Worm (Caenorhabditis elegans) whole organism, L4 larva: ENCODE measurements around the gene kqt-1.

Experiments used
- D1046.2 ChIP-seq: fragments of 200-800 bp; sonication (Bioruptor generic); IDR thresholded peaks from 2 replicates; pipeline ENCODE4 v1.3.6; 2022; ENCODE audit warnings: missing genetic modification characterization, missing compliant biosample characterization
- F10B5.3 ChIP-seq: sonication (generic microtip); optimal IDR thresholded peaks from 2 replicates; lab custom pipeline; 2016; ENCODE audit warnings: mild to moderate bottlenecking, missing genetic modification characterization, missing compliant biosample characterization
- F37D6.2 ChIP-seq: sonication (generic microtip); optimal IDR thresholded peaks from 2 replicates; lab custom pipeline; 2016; ENCODE audit warnings: mild to moderate bottlenecking, missing genetic modification characterization, missing compliant biosample characterization
- F49E8.2 ChIP-seq: sonication (generic microtip); optimal IDR thresholded peaks from 2 replicates; lab custom pipeline; 2016; ENCODE audit warnings: missing compliant biosample characterization, mild to moderate bottlenecking, missing genetic modification characterization, borderline replicate concordance
- T20F7.1 ChIP-seq: fragments of 200-800 bp; sonication (Bioruptor generic); optimal IDR thresholded peaks from 2 replicates; lab custom pipeline; 2018; ENCODE audit warnings: mild to moderate bottlenecking, missing genetic modification characterization, missing compliant biosample characterization
- T26A8.4 ChIP-seq: fragments of 200-800 bp; sonication (Bioruptor generic); IDR thresholded peaks from 2 replicates; pipeline ENCODE4 v1.3.6; 2022; ENCODE audit warnings: missing genetic modification characterization, missing compliant biosample characterization
- Y105C5A.15 ChIP-seq: fragments of 200-800 bp; sonication (Bioruptor generic); IDR thresholded peaks from 2 replicates; pipeline ENCODE4 v1.3.6; 2022; ENCODE audit warnings: missing genetic modification characterization, missing compliant biosample characterization
- Y48G9A.11 ChIP-seq: fragments of 200-800 bp; sonication (Bioruptor generic); IDR thresholded peaks from 2 replicates; pipeline ENCODE4 v1.3.6; 2022; ENCODE audit warnings: missing genetic modification reagents, missing genetic modification characterization, missing compliant biosample characterization
- ZK337.2 ChIP-seq: fragments of 200-800 bp; sonication (Bioruptor generic); IDR thresholded peaks from 2 replicates; pipeline ENCODE4 v1.3.6; 2022; ENCODE audit warnings: missing genetic modification reagents, missing genetic modification characterization, missing compliant biosample characterization
- ZK546.5 ChIP-seq, 2 experiments: sonication (generic microtip); optimal IDR thresholded peaks; 2 replicates each; lab custom pipeline; 2017; ENCODE audit warnings: missing biosample characterization in 2 of 2, missing genetic modification characterization in 2 of 2
- aha-1 ChIP-seq: fragments of 150-350 bp; peaks from one replicate; lab custom pipeline; 2014; ENCODE audit warnings: missing biosample characterization, missing genetic modification characterization
- ama-1 ChIP-seq: fragments of 150-350 bp; optimal IDR thresholded peaks from 2 replicates; lab custom pipeline; 2014; ENCODE audit warnings: inconsistent platforms, mixed read lengths
- arid-1 ChIP-seq: fragments of 200-800 bp; sonication (Bioruptor generic); conservative IDR thresholded peaks from 2 replicates; pipeline ENCODE4 v1.3.6; 2022; ENCODE audit warnings: missing genetic modification reagents, missing genetic modification characterization, missing compliant biosample characterization
- ceh-20 ChIP-seq: fragments of 200-800 bp; sonication (Bioruptor generic); IDR thresholded peaks from 2 replicates; pipeline ENCODE4 v1.3.6; 2022; ENCODE audit warnings: missing genetic modification reagents, missing genetic modification characterization, missing compliant biosample characterization
- ceh-28 ChIP-seq: fragments of 150-350 bp; optimal IDR thresholded peaks from 2 replicates; lab custom pipeline; 2014; ENCODE audit warnings: missing biosample characterization, missing genetic modification reagents, missing genetic modification characterization
- ceh-44 ChIP-seq: fragments of 200-800 bp; sonication (Bioruptor generic); IDR thresholded peaks from 2 replicates; pipeline ENCODE4 v1.3.6; 2022; ENCODE audit warnings: missing genetic modification reagents, missing genetic modification characterization, missing compliant biosample characterization
- daf-8 ChIP-seq: fragments of 200-800 bp; sonication (Bioruptor generic); IDR thresholded peaks from 2 replicates; pipeline ENCODE4 v1.3.6; 2022; ENCODE audit warnings: missing genetic modification characterization, missing compliant biosample characterization
- dmd-8 ChIP-seq: fragments of 200-800 bp; sonication (Bioruptor generic); IDR thresholded peaks from 2 replicates; pipeline ENCODE4 v1.3.6; 2022; ENCODE audit warnings: missing genetic modification characterization, missing compliant biosample characterization
- duxl-1 ChIP-seq: sonication (generic microtip); optimal IDR thresholded peaks from 2 replicates; lab custom pipeline; 2016; ENCODE audit warnings: mild to moderate bottlenecking, missing genetic modification characterization, moderate library complexity, missing compliant biosample characterization; ENCODE audit not compliant: poor library complexity
- dve-1 ChIP-seq: sonication (generic microtip); optimal IDR thresholded peaks from 2 replicates; lab custom pipeline; 2017; ENCODE audit warnings: antibody characterized with exemption, mild to moderate bottlenecking, missing genetic modification characterization, missing compliant biosample characterization; ENCODE audit not compliant: insufficient read depth
- egl-43 ChIP-seq: fragments of 200-800 bp; sonication (Bioruptor generic); IDR thresholded peaks from 2 replicates; pipeline ENCODE4 v1.3.6; 2022; ENCODE audit warnings: missing genetic modification reagents, missing genetic modification characterization, missing compliant biosample characterization
- fkh-10 ChIP-seq: fragments of 150-350 bp; optimal IDR thresholded peaks from 2 replicates; lab custom pipeline; 2014; ENCODE audit warnings: missing biosample characterization, missing genetic modification reagents, missing genetic modification characterization
- gei-8 ChIP-seq: fragments of 200-800 bp; sonication (Bioruptor generic); optimal IDR thresholded peaks from 2 replicates; lab custom pipeline; 2018; ENCODE audit warnings: mild to moderate bottlenecking, missing genetic modification characterization, missing compliant biosample characterization
- hmg-1.1 ChIP-seq: fragments of 200-800 bp; sonication (Bioruptor generic); IDR thresholded peaks from 2 replicates; pipeline ENCODE4 v1.3.6; 2022; ENCODE audit warnings: missing genetic modification reagents, missing genetic modification characterization, missing compliant biosample characterization
- jun-1 ChIP-seq: fragments of 150-350 bp; optimal IDR thresholded peaks from 2 replicates; lab custom pipeline; 2014; ENCODE audit warnings: missing biosample characterization, missing genetic modification reagents, missing genetic modification characterization
- lim-7 ChIP-seq: fragments of 200-800 bp; sonication (Bioruptor generic); IDR thresholded peaks from 2 replicates; pipeline ENCODE4 v1.3.6; 2022; ENCODE audit warnings: missing genetic modification characterization, missing compliant biosample characterization
- lin-29 ChIP-seq: fragments of 200-800 bp; sonication (Bioruptor generic); IDR thresholded peaks from 2 replicates; pipeline ENCODE4 v1.3.6; 2022; ENCODE audit warnings: missing genetic modification reagents, missing genetic modification characterization, missing compliant biosample characterization
- lir-3 ChIP-seq: sonication (generic microtip); optimal IDR thresholded peaks from 2 replicates; lab custom pipeline; 2016; ENCODE audit warnings: mild to moderate bottlenecking, missing genetic modification characterization, missing compliant biosample characterization
- mdl-1 ChIP-seq, 2 experiments: fragments of 150-350 bp in 1 of 2; sonication (generic microtip) in 1 of 2; optimal IDR thresholded peaks; 2 replicates each; lab custom pipeline; 2014 to 2017; ENCODE audit warnings: missing biosample characterization in 2 of 2, missing genetic modification characterization in 2 of 2
- mdt-29 ChIP-seq: fragments of 200-800 bp; sonication (Bioruptor generic); IDR thresholded peaks from 2 replicates; pipeline ENCODE4 v1.3.6; 2022; ENCODE audit warnings: missing genetic modification reagents, missing genetic modification characterization, missing compliant biosample characterization
- mep-1 ChIP-seq: fragments of 150-350 bp; sonication (generic microtip); optimal IDR thresholded peaks from 3 replicates; lab custom pipeline; 2014; ENCODE audit warnings: missing biosample characterization, missing genetic modification characterization
- nhr-10 ChIP-seq: fragments of 150-350 bp; optimal IDR thresholded peaks from 2 replicates; lab custom pipeline; 2014; ENCODE audit warnings: missing biosample characterization, missing genetic modification characterization
- nhr-102 ChIP-seq: sonication (generic microtip); optimal IDR thresholded peaks from 2 replicates; lab custom pipeline; 2016; ENCODE audit warnings: mild to moderate bottlenecking, missing genetic modification characterization, moderate library complexity, missing compliant biosample characterization
- nhr-111 ChIP-seq: fragments of 200-800 bp; sonication (Bioruptor generic); optimal IDR thresholded peaks from 2 replicates; lab custom pipeline; 2018; ENCODE audit warnings: mild to moderate bottlenecking, missing genetic modification characterization, missing compliant biosample characterization
- nhr-25 ChIP-seq: sonication (generic microtip); optimal IDR thresholded peaks from 2 replicates; lab custom pipeline; 2017; ENCODE audit warnings: missing genetic modification characterization, mild to moderate bottlenecking, missing compliant biosample characterization, antibody characterized with exemption, moderate library complexity, borderline replicate concordance; ENCODE audit not compliant: insufficient read depth
- nhr-41 ChIP-seq: fragments of 200-800 bp; sonication (Bioruptor generic); IDR thresholded peaks from 2 replicates; pipeline ENCODE4 v1.3.6; 2022; ENCODE audit warnings: missing genetic modification reagents, missing genetic modification characterization, missing compliant biosample characterization
- nhr-6 ChIP-seq: fragments of 150-350 bp; optimal IDR thresholded peaks from 2 replicates; lab custom pipeline; 2014; ENCODE audit warnings: missing biosample characterization, missing genetic modification characterization
- pha-4 ChIP-seq, 2 experiments: fragments of 150-350 bp in 1 of 2; fragments of 200-800 bp in 1 of 2; sonication (Bioruptor generic) in 1 of 2; IDR thresholded peaks in 1 of 2; optimal IDR thresholded peaks in 1 of 2; 2 replicates each; pipeline versions ENCODE4 v1.3.6 to Lab custom; 2014 to 2022; ENCODE audit warnings: missing genetic modification characterization in 2 of 2, missing genetic modification reagents in 2 of 2, missing biosample characterization in 1 of 2, missing compliant biosample characterization in 1 of 2
- pqm-1 ChIP-seq: sonication (generic microtip); optimal IDR thresholded peaks from 2 replicates; lab custom pipeline; 2017; ENCODE audit warnings: missing biosample characterization, missing genetic modification characterization
- saeg-2 ChIP-seq: fragments of 200-800 bp; sonication (Bioruptor generic); IDR thresholded peaks from 2 replicates; pipeline ENCODE4 v1.3.6; 2022; ENCODE audit warnings: missing genetic modification reagents, missing genetic modification characterization, missing compliant biosample characterization
- sdz-12 ChIP-seq: fragments of 200-800 bp; sonication (Bioruptor generic); optimal IDR thresholded peaks from 2 replicates; lab custom pipeline; 2018; ENCODE audit warnings: mild to moderate bottlenecking, missing genetic modification characterization, missing compliant biosample characterization
- spr-1 ChIP-seq: sonication (generic microtip); optimal IDR thresholded peaks from 2 replicates; lab custom pipeline; 2016; ENCODE audit warnings: mild to moderate bottlenecking, missing genetic modification characterization, missing compliant biosample characterization
- unc-130 ChIP-seq: sonication (generic microtip); optimal IDR thresholded peaks from 2 replicates; lab custom pipeline; 2016; ENCODE audit warnings: missing genetic modification reagents, missing genetic modification characterization, missing compliant biosample characterization
- unc-39 ChIP-seq: sonication (generic microtip); optimal IDR thresholded peaks from 2 replicates; lab custom pipeline; 2017; ENCODE audit warnings: missing biosample characterization, missing genetic modification characterization
- zfp-3 ChIP-seq: fragments of 200-800 bp; sonication (Bioruptor generic); conservative IDR thresholded peaks from 2 replicates; pipeline ENCODE4 v1.3.6; 2022; ENCODE audit warnings: missing genetic modification reagents, missing genetic modification characterization, missing compliant biosample characterization
- zip-11 ChIP-seq: fragments of 200-800 bp; sonication (Bioruptor generic); IDR thresholded peaks from 2 replicates; pipeline ENCODE4 v1.3.6; 2022; ENCODE audit warnings: missing genetic modification characterization, missing compliant biosample characterization
- zip-2 ChIP-seq: fragments of 150-350 bp; optimal IDR thresholded peaks from 2 replicates; lab custom pipeline; 2014; ENCODE audit warnings: missing biosample characterization, missing genetic modification characterization
- ztf-11 ChIP-seq: fragments of 150-350 bp; optimal IDR thresholded peaks from 2 replicates; lab custom pipeline; 2014; ENCODE audit warnings: missing biosample characterization, missing genetic modification characterization
- ztf-7 ChIP-seq: fragments of 150-350 bp; optimal IDR thresholded peaks from 2 replicates; lab custom pipeline; 2014; ENCODE audit warnings: missing biosample characterization, missing genetic modification characterization

Gene kqt-1

ce11 chrX:6593178-6593786, 25.5 kb upstream of the kqt-1 start (continued):
- TF ChIP-seq arid-1 = peak; percentile 96
- 0 out of 2 replicates have a peak, but pooled peaks have one; percentile 45 for TF ChIP-seq ZK337.2 (GFP tag; lab: Robert Waterston, UW)
- no peak for TF ChIP-seq zip-2 (tag; lab: Kevin White, UChicago)
- peak; percentile 83 for TF ChIP-seq mep-1
- no peak for TF ChIP-seq lin-29 (GFP tag; lab: Robert Waterston, UW)
- TF ChIP-seq F37D6.2 = peak; percentile 35
- TF ChIP-seq zip-11 (GFP tag; lab: Robert Waterston, UW) = 0 out of 2 replicates have a peak, but pooled peaks have one; percentile 52
- TF ChIP-seq Y48G9A.11 (GFP tag; lab: Robert Waterston, UW) = no peak; the same call in 1 of the 2 replicates
- TF ChIP-seq nhr-25 (tag; lab: Kevin White, UChicago) = no peak
- peak in 1 of 2 experiments; percentile 48 for TF ChIP-seq mdl-1 (tag; optimal IDR thresholded peaks at IDR 0.05; lab: Kevin White, UChicago)
- TF ChIP-seq egl-43 = no peak; the same call in 1 of the 2 replicates
- no peak for TF ChIP-seq duxl-1 (tag; lab: Kevin White, UChicago)
- TF ChIP-seq ceh-44 (GFP tag; lab: Robert Waterston, UW) = 0 out of 2 replicates have a peak, but pooled peaks have one; percentile 55
- 0 out of 2 replicates have a peak, but pooled peaks have one; percentile 53 for TF ChIP-seq zfp-3 (GFP tag; lab: Robert Waterston, UW)
- TF ChIP-seq ama-1 (lab: Kevin White, UChicago) = no peak
- TF ChIP-seq nhr-111 = no peak
- TF ChIP-seq mdt-29 (GFP tag; lab: Robert Waterston, UW) = no peak
- TF ChIP-seq F10B5.3 (tag; lab: Kevin White, UChicago) = peak; percentile 51
- peak; percentile 59; the same call in 1 of the 2 replicates for TF ChIP-seq nhr-41
- no peak for TF ChIP-seq pqm-1 (tag; lab: Kevin White, UChicago)
- TF ChIP-seq lir-3 = peak; percentile 37
- TF ChIP-seq T26A8.4 (GFP tag; lab: Robert Waterston, UW) = no peak
- TF ChIP-seq unc-39 (tag; lab: Kevin White, UChicago) = no peak
- no peak for TF ChIP-seq aha-1 (tag; lab: Kevin White, UChicago)
- peak; percentile 52 for TF ChIP-seq dve-1
- peak; percentile 60 for TF ChIP-seq ztf-7 (tag; lab: Kevin White, UChicago)
- TF ChIP-seq fkh-10 = no peak
- peak; percentile 58 for TF ChIP-seq F49E8.2
- peak; percentile 44 for TF ChIP-seq nhr-6 (tag; lab: Kevin White, UChicago)
- peak; percentile 81 for TF ChIP-seq gei-8 (GFP tag; lab: Kevin White, UChicago)
- peak; percentile 95 for TF ChIP-seq pha-4 (GFP tag; IDR thresholded peaks at IDR 0.05; lab: Robert Waterston, UW)
- TF ChIP-seq pha-4 (tag; optimal IDR thresholded peaks at IDR 0.05; lab: Kevin White, UChicago) = no peak
- no peak for TF ChIP-seq nhr-10 (tag; lab: Kevin White, UChicago)
- no peak; the same call in 1 of the 2 replicates for TF ChIP-seq dmd-8 (GFP tag; lab: Robert Waterston, UW)
- peak; percentile 49 for TF ChIP-seq spr-1 (tag; lab: Kevin White, UChicago)
- TF ChIP-seq hmg-1.1 (GFP tag; lab: Robert Waterston, UW) = peak; percentile 91
- TF ChIP-seq unc-130 (GFP tag; lab: Kevin White, UChicago) = peak; percentile 41
- peak; percentile 72; the same call in 1 of the 2 replicates for TF ChIP-seq D1046.2 (GFP tag; lab: Robert Waterston, UW)
- TF ChIP-seq ZK546.5 (tag; optimal IDR thresholded peaks at IDR 0.05; lab: Kevin White, UChicago) = no peak
- peak; percentile 79 for TF ChIP-seq ceh-20 (GFP tag; lab: Robert Waterston, UW)
- peak; percentile 46 for TF ChIP-seq sdz-12
- peak; percentile 57 for TF ChIP-seq T20F7.1 (GFP tag; lab: Kevin White, UChicago)
- TF ChIP-seq saeg-2 (GFP tag; lab: Robert Waterston, UW) = peak; percentile 84
- TF ChIP-seq daf-8 = no peak
- TF ChIP-seq ztf-11 (tag; lab: Kevin White, UChicago) = no peak
- TF ChIP-seq Y105C5A.15 (GFP tag; lab: Robert Waterston, UW) = peak; percentile 89; the same call in 1 of the 2 replicates
- TF ChIP-seq nhr-102 (tag; lab: Kevin White, UChicago) = no peak
- peak; percentile 97 for TF ChIP-seq lim-7
- TF ChIP-seq jun-1 = no peak
- no peak for TF ChIP-seq ceh-28 (tag; lab: Kevin White, UChicago)
